Fruit fly (Drosophila melanogaster): Measurements from ENCODE around the gene CoRest.
A peak's percentile ranks its signal among the peaks of the same experiment; 100 is the strongest.

The CoRest gene

dm6 chrX:19480544-19481127, 41.1 kb upstream of the CoRest start:
- no peak for TF ChIP-seq Sox102F (GFP tag; optimal IDR thresholded peaks at IDR 0.05)
- TF ChIP-seq CG10669 (GFP tag; optimal IDR thresholded peaks at IDR 0.05): no peak
- TF ChIP-seq spab (GFP tag; optimal IDR thresholded peaks at IDR 0.05): no peak
- TF ChIP-seq Sox14 (GFP tag; optimal IDR thresholded peaks at IDR 0.05): no peak
- TF ChIP-seq Blimp-1 (GFP tag; optimal IDR thresholded peaks at IDR 0.05): no peak
- no peak for TF ChIP-seq achi (GFP tag; optimal IDR thresholded peaks at IDR 0.05)
- no peak for TF ChIP-seq CG11294 (GFP tag; IDR thresholded peaks at IDR 0.05)
- TF ChIP-seq CG1621 (tag; optimal IDR thresholded peaks at IDR 0.05): no peak
- no peak for TF ChIP-seq CG3032 (tag; optimal IDR thresholded peaks at IDR 0.05)
- no peak for TF ChIP-seq CG6854 (GFP tag; optimal IDR thresholded peaks at IDR 0.05)
- no peak for TF ChIP-seq Hr39 (GFP tag; optimal IDR thresholded peaks at IDR 0.05)
- TF ChIP-seq net (GFP tag; optimal IDR thresholded peaks at IDR 0.05): no peak
- TF ChIP-seq CG8119 (GFP tag; IDR thresholded peaks at IDR 0.05): no peak
- no peak for TF ChIP-seq fd85E (GFP tag; optimal IDR thresholded peaks at IDR 0.05)
- no peak for TF ChIP-seq CG6792 (GFP tag; optimal IDR thresholded peaks at IDR 0.05)
- TF ChIP-seq vri (GFP tag; optimal IDR thresholded peaks at IDR 0.05): no peak
- no peak for TF ChIP-seq CG15336 (GFP tag; IDR thresholded peaks at IDR 0.05)
- no peak for TF ChIP-seq fkh (GFP tag; optimal IDR thresholded peaks at IDR 0.05)

DNA sequence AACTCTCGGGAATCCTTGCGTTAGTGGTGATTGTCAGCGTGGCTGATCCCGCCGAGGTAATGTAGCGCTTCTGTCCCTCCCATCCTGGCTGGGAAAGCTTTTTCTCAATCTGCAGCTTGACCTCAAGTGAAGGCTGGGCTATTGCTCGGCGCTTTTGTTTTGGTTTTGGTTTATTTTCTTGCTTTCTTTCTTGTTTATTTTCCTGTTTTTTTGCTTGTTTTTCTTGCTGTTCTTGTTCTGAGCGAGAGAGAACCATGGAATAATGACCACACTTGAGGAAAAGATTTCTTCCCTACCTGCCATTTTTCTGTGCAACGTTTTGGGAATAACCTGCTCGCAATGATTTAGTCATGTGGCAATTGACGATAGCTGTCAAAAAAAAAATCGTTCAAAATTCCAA, 36.7 kb upstream of the CoRest start:
- TF ChIP-seq CG16779 (tag; optimal IDR thresholded peaks at IDR 0.05): peak; percentile 62
- no peak for TF ChIP-seq Sox15 (GFP tag; optimal IDR thresholded peaks at IDR 0.05)
- no peak for TF ChIP-seq OdsH (GFP tag; optimal IDR thresholded peaks at IDR 0.05)
- TF ChIP-seq CG10631 (GFP tag; optimal IDR thresholded peaks at IDR 0.05): no peak
- TF ChIP-seq esn (GFP tag; optimal IDR thresholded peaks at IDR 0.05): no peak
- peak; percentile 68 for TF ChIP-seq CG3032 (tag; optimal IDR thresholded peaks at IDR 0.05)
- no peak for TF ChIP-seq CG6808 (GFP tag; optimal IDR thresholded peaks at IDR 0.05)
- peak in 1 of 2 experiments; percentile 53 for TF ChIP-seq salr (GFP tag; optimal IDR thresholded peaks at IDR 0.05)
- TF ChIP-seq CG6276 (GFP tag; optimal IDR thresholded peaks at IDR 0.05): no peak
- no peak for TF ChIP-seq Eip78C (GFP tag)
- TF ChIP-seq CG15336 (GFP tag; IDR thresholded peaks at IDR 0.05): peak; percentile 37
- peak; percentile 66 for TF ChIP-seq dsx (GFP tag; optimal IDR thresholded peaks at IDR 0.05; ENCODE audit: poor library complexity, severe bottlenecking)
- TF ChIP-seq CG9139 (GFP tag; optimal IDR thresholded peaks at IDR 0.05): peak; percentile 87
- TF ChIP-seq CG11902 (GFP tag; optimal IDR thresholded peaks at IDR 0.05): no peak
- TF ChIP-seq Smox (GFP tag; optimal IDR thresholded peaks at IDR 0.05): no peak
- no peak for TF ChIP-seq CG8632 (GFP tag; optimal IDR thresholded peaks at IDR 0.05)
- no peak for TF ChIP-seq Hr4 (GFP tag; optimal IDR thresholded peaks at IDR 0.05)
- no peak for TF ChIP-seq CG8319 (GFP tag; optimal IDR thresholded peaks at IDR 0.05)
- TF ChIP-seq eg (GFP tag; IDR thresholded peaks at IDR 0.05): peak; percentile 53; the same call in 2 of the 3 replicates
- TF ChIP-seq CG10669 (GFP tag; optimal IDR thresholded peaks at IDR 0.05): no peak
- TF ChIP-seq Eip93F (GFP tag; optimal IDR thresholded peaks at IDR 0.05): no peak
- TF ChIP-seq topi (GFP tag; optimal IDR thresholded peaks at IDR 0.05): no peak
- peak; percentile 73 for TF ChIP-seq Ets96B (tag; optimal IDR thresholded peaks at IDR 0.05)
- no peak for TF ChIP-seq dac (GFP tag; optimal IDR thresholded peaks at IDR 0.05)
- no peak for TF ChIP-seq Hr38 (GFP tag; optimal IDR thresholded peaks at IDR 0.05)
- TF ChIP-seq Eip75B (GFP tag; optimal IDR thresholded peaks at IDR 0.05): no peak
- TF ChIP-seq CG7368 (GFP tag; optimal IDR thresholded peaks at IDR 0.05): no peak
- peak; percentile 79; the same call in 2 of the 3 replicates for TF ChIP-seq CG6163 (GFP tag; IDR thresholded peaks at IDR 0.05)
- no peak for TF ChIP-seq cyc (GFP tag; optimal IDR thresholded peaks at IDR 0.05)
- TF ChIP-seq fkh (GFP tag; optimal IDR thresholded peaks at IDR 0.05): no peak
- TF ChIP-seq Ets21C (GFP tag; optimal IDR thresholded peaks at IDR 0.05): no peak
- no peak for TF ChIP-seq acj6 (GFP tag; optimal IDR thresholded peaks at IDR 0.05)
- TF ChIP-seq fd85E (GFP tag; optimal IDR thresholded peaks at IDR 0.05): no peak
- no peak for TF ChIP-seq vri (GFP tag; optimal IDR thresholded peaks at IDR 0.05)
- no peak for TF ChIP-seq svp (GFP tag)
- TF ChIP-seq lz (GFP tag; optimal IDR thresholded peaks at IDR 0.05): no peak
- TF ChIP-seq Hr39 (GFP tag; optimal IDR thresholded peaks at IDR 0.05): no peak
- no peak for TF ChIP-seq achi (GFP tag; optimal IDR thresholded peaks at IDR 0.05)
- no peak for TF ChIP-seq CG3919 (GFP tag; optimal IDR thresholded peaks at IDR 0.05)
- no peak for TF ChIP-seq Sox102F (GFP tag; optimal IDR thresholded peaks at IDR 0.05)
- TF ChIP-seq CG34406 (GFP tag; optimal IDR thresholded peaks at IDR 0.05): no peak
- TF ChIP-seq CG6854 (GFP tag; optimal IDR thresholded peaks at IDR 0.05): peak; percentile 37

Data from whole organism, prepupa.